Worm (Caenorhabditis elegans): ENCODE data around the gene srbc-38.
A peak's percentile ranks its signal among the peaks of the same experiment; 100 is the strongest.

The srbc-38 gene

ce11 chrV:706918-707317, at the start of gene srbc-38:
Gene srbc-38, plus strand, starts transcription at chrV:707218.
- no peak for TF ChIP-seq med-1 (GFP tag; optimal IDR thresholded peaks at IDR 0.05; ENCODE audit: insufficient read depth)
- TF ChIP-seq ztf-23 (GFP tag; IDR thresholded peaks at IDR 0.05), result no peak
- no peak for TF ChIP-seq ref-1 (GFP tag; conservative IDR thresholded peaks at IDR 0.05)
- no peak for TF ChIP-seq T22C8.4 (GFP tag; IDR thresholded peaks at IDR 0.05)
- TF ChIP-seq cog-1 (tag; optimal IDR thresholded peaks at IDR 0.05), result no peak
- TF ChIP-seq tab-1 (GFP tag; IDR thresholded peaks at IDR 0.05), result no peak
- TF ChIP-seq flt-1 (GFP tag; IDR thresholded peaks at IDR 0.05), result no peak
- TF ChIP-seq ztf-29 (GFP tag; IDR thresholded peaks at IDR 0.05), result no peak

ce11 chrV:657678-658077, 49.3 kb upstream of the srbc-38 start, which contains the start of gene srh-246:
Gene srh-246, minus strand, starts transcription at chrV:657778.
- TF ChIP-seq ztf-23 (GFP tag; IDR thresholded peaks at IDR 0.05) (no peak), cog-1 (tag; optimal IDR thresholded peaks at IDR 0.05) (no peak), klf-2 (GFP tag; conservative IDR thresholded peaks at IDR 0.05) (no peak), flt-1 (GFP tag; IDR thresholded peaks at IDR 0.05) (no peak), T22C8.4 (GFP tag; IDR thresholded peaks at IDR 0.05) (no peak), med-1 (GFP tag; optimal IDR thresholded peaks at IDR 0.05; ENCODE audit: insufficient read depth) (no peak), ref-1 (GFP tag; conservative IDR thresholded peaks at IDR 0.05) (no peak), tab-1 (GFP tag; IDR thresholded peaks at IDR 0.05) (no peak), ztf-29 (GFP tag; IDR thresholded peaks at IDR 0.05) (no peak)

DNA sequence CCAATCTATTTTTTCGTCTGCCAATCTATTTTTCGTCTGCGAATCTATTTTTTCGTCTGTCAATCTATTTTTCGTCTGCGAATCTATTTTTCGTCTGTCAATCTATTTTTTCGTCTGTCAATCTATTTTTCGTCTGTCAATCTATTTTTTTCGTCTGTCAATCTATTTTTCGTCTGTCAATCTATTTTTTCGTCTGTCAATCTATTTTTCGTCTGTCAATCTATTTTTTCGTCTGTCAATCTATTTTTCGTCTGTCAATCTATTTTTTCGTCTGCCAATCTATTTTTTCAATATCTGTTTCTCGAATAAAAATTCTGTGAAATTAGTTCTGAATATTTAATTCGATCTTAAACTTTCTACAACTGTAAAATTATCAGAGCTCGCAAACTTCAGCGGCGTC, 48.9 kb upstream of the srbc-38 start:
- TF ChIP-seq flt-1 (GFP tag; IDR thresholded peaks at IDR 0.05) (peak; percentile 68; the same call in 1 of the 2 replicates), klf-2 (GFP tag; conservative IDR thresholded peaks at IDR 0.05) (peak; percentile 59; the same call in 1 of the 2 replicates)

- TF ChIP-seq T22C8.4 (GFP tag; IDR thresholded peaks at IDR 0.05), result no peak
- TF ChIP-seq med-1 (GFP tag; optimal IDR thresholded peaks at IDR 0.05; ENCODE audit: insufficient read depth), result no peak
- TF ChIP-seq tab-1 (GFP tag; IDR thresholded peaks at IDR 0.05), result no peak
- no peak for TF ChIP-seq ref-1 (GFP tag; conservative IDR thresholded peaks at IDR 0.05)
- no peak for TF ChIP-seq ztf-29 (GFP tag; IDR thresholded peaks at IDR 0.05)
- no peak for TF ChIP-seq cog-1 (tag; optimal IDR thresholded peaks at IDR 0.05)
- TF ChIP-seq ztf-23 (GFP tag; IDR thresholded peaks at IDR 0.05), result no peak
- no peak for TF ChIP-seq flt-1 (GFP tag; IDR thresholded peaks at IDR 0.05)
- TF ChIP-seq klf-2 (GFP tag; conservative IDR thresholded peaks at IDR 0.05), result no peak
These were observed 46.8 kb upstream of the srbc-38 start, which contains the start of gene F31F4.17 for ce11 chrV:660210-660609. Gene F31F4.17, minus strand, starts transcription at chrV:660310.

DNA sequence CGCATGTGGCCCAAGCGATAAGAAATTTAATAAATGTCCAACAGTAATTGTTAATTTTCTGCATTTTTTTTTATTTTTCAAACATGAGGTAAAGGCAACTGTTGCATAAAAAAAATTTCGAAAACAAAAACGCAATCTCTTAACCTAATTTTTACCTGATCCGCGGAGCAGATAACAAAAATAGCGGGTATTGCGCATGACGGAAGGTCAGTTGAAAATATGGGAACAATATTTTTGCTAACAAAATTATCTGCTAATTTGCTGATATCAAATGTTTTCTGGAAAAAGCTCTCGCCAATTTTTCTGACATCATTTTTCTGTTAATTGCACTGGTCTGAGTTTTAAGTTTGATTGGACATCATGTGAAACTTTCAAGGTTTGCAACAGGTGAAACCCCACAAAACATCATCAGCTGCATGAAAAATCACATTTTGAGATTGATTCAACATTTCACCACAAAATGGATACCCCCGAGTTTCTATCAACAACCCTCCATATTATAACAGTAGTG, 42.6 kb upstream of the srbc-38 start, which contains the start of the genes F31F4.11 and srh-266:
Gene F31F4.11 (minus strand): TSS at position 101 of the 511 bp plus-strand sequence.
Gene srh-266 (plus strand): TSS at position 461 of the 511 bp plus-strand sequence.
- TF ChIP-seq cog-1 (tag; optimal IDR thresholded peaks at IDR 0.05), result no peak
- no peak for TF ChIP-seq T22C8.4 (GFP tag; IDR thresholded peaks at IDR 0.05)
- TF ChIP-seq tab-1 (GFP tag; IDR thresholded peaks at IDR 0.05), result no peak
- TF ChIP-seq med-1 (GFP tag; optimal IDR thresholded peaks at IDR 0.05; ENCODE audit: insufficient read depth), result no peak
- no peak for TF ChIP-seq ztf-29 (GFP tag; IDR thresholded peaks at IDR 0.05)
- no peak for TF ChIP-seq ztf-23 (GFP tag; IDR thresholded peaks at IDR 0.05)
- TF ChIP-seq flt-1 (GFP tag; IDR thresholded peaks at IDR 0.05), result no peak
- TF ChIP-seq klf-2 (GFP tag; conservative IDR thresholded peaks at IDR 0.05), result no peak
- TF ChIP-seq ref-1 (GFP tag; conservative IDR thresholded peaks at IDR 0.05), result no peak

- TF ChIP-seq ztf-29 (GFP tag; IDR thresholded peaks at IDR 0.05) (no peak), ztf-23 (GFP tag; IDR thresholded peaks at IDR 0.05) (no peak), flt-1 (GFP tag; IDR thresholded peaks at IDR 0.05) (no peak), med-1 (GFP tag; optimal IDR thresholded peaks at IDR 0.05; ENCODE audit: insufficient read depth) (no peak), klf-2 (GFP tag; conservative IDR thresholded peaks at IDR 0.05) (no peak), ref-1 (GFP tag; conservative IDR thresholded peaks at IDR 0.05) (no peak), cog-1 (tag; optimal IDR thresholded peaks at IDR 0.05) (no peak), tab-1 (GFP tag; IDR thresholded peaks at IDR 0.05) (no peak), T22C8.4 (GFP tag; IDR thresholded peaks at IDR 0.05) (no peak)
These were observed 39.6 kb upstream of the srbc-38 start, which contains the start of gene nhr-180 for ce11 chrV:667459-667858. Gene nhr-180, minus strand, starts transcription at chrV:667510.

- TF ChIP-seq ztf-29 (GFP tag; IDR thresholded peaks at IDR 0.05) (no peak), T22C8.4 (GFP tag; IDR thresholded peaks at IDR 0.05) (no peak), med-1 (GFP tag; optimal IDR thresholded peaks at IDR 0.05; ENCODE audit: insufficient read depth) (no peak), ref-1 (GFP tag; conservative IDR thresholded peaks at IDR 0.05) (no peak), tab-1 (GFP tag; IDR thresholded peaks at IDR 0.05) (no peak), ztf-23 (GFP tag; IDR thresholded peaks at IDR 0.05) (no peak), cog-1 (tag; optimal IDR thresholded peaks at IDR 0.05) (no peak), klf-2 (GFP tag; conservative IDR thresholded peaks at IDR 0.05) (no peak), flt-1 (GFP tag; IDR thresholded peaks at IDR 0.05) (no peak)
These were observed 35.7 kb upstream of the srbc-38 start, which contains the start of gene sru-24 for ce11 chrV:671342-671741. Gene sru-24, minus strand, starts transcription at chrV:671442.

- no peak for TF ChIP-seq cog-1 (tag; optimal IDR thresholded peaks at IDR 0.05)
- no peak for TF ChIP-seq klf-2 (GFP tag; conservative IDR thresholded peaks at IDR 0.05)
- no peak for TF ChIP-seq ref-1 (GFP tag; conservative IDR thresholded peaks at IDR 0.05)
- no peak for TF ChIP-seq tab-1 (GFP tag; IDR thresholded peaks at IDR 0.05)
- TF ChIP-seq ztf-23 (GFP tag; IDR thresholded peaks at IDR 0.05), result no peak
- TF ChIP-seq med-1 (GFP tag; optimal IDR thresholded peaks at IDR 0.05; ENCODE audit: insufficient read depth), result no peak
- no peak for TF ChIP-seq ztf-29 (GFP tag; IDR thresholded peaks at IDR 0.05)
- TF ChIP-seq flt-1 (GFP tag; IDR thresholded peaks at IDR 0.05), result no peak
- TF ChIP-seq T22C8.4 (GFP tag; IDR thresholded peaks at IDR 0.05), result no peak
These were observed 32.8 kb upstream of the srbc-38 start, which contains the start of gene sru-25 for ce11 chrV:674213-674612. Gene sru-25, minus strand, starts transcription at chrV:674313.

DNA sequence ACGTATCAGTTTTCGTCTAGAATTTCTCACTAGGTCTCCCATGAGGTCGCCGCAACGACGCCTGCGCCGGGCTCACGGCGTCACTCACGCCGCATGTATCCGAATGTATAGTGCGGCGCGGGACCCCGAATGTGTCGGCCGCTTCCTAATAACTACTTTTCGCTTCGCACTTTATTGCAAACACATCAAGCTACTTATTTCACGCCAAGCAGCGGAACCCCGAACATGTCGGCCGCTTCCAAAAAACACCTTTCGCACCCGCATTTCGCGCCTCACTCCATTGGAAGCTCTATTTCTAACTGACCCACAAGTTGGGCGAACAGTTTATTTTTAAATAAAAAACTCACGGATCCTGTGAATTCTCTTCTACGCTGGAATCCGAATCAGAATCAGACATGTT, 30.9 kb upstream of the srbc-38 start:
- TF ChIP-seq cog-1 (tag; optimal IDR thresholded peaks at IDR 0.05) (no peak), T22C8.4 (GFP tag; IDR thresholded peaks at IDR 0.05) (no peak), ztf-29 (GFP tag; IDR thresholded peaks at IDR 0.05) (no peak), flt-1 (GFP tag; IDR thresholded peaks at IDR 0.05) (no peak), klf-2 (GFP tag; conservative IDR thresholded peaks at IDR 0.05) (no peak), tab-1 (GFP tag; IDR thresholded peaks at IDR 0.05) (no peak), ref-1 (GFP tag; conservative IDR thresholded peaks at IDR 0.05) (no peak)
